Fruit fly (Drosophila melanogaster): ENCODE results near the gene CG11696.

DNA sequence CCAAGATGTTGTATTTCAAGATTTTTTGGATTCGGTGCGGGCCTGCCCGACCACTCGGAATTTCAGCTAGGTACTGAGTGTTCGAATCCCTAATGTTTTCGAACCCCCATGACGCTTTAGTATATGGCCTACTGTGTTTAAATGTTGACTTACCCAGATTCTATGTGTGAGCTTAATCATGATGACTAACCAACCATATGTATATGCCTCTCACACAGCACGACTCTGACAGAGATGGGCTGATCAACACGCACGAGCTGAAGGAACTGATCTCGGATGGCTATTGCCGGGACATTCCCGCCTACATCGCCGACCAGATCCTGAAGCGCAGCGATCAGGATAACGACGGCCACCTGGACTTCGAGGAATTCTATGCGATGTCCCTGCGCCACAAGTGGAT, 30.6 kb downstream of the CG11696 start, which contains the start of gene CG2533:
- TF ChIP-seq BtbVII (GFP tag; optimal IDR thresholded peaks at IDR 0.05) (no peak), CG10274 (GFP tag; optimal IDR thresholded peaks at IDR 0.05) (no peak), nmo (GFP tag; optimal IDR thresholded peaks at IDR 0.05) (no peak), Trl (optimal IDR thresholded peaks at IDR 0.05) (no peak), Trl (GFP tag; optimal IDR thresholded peaks at IDR 0.05) (no peak)

All from whole organism, embryonic.